Worm (Caenorhabditis elegans) whole organism, L4 larva: Measurements from ENCODE around the gene F58F9.9.

Experiments
- F26F4.8 ChIP-seq: fragments of 200-800 bp; sonication (Bioruptor generic); conservative IDR thresholded peaks from 2 replicates; pipeline ENCODE4 v1.3.6; 2022; ENCODE audit warnings: missing genetic modification characterization, missing compliant biosample characterization
- aly-2 ChIP-seq: sonication (generic microtip); optimal IDR thresholded peaks from 2 replicates; lab custom pipeline; 2018; ENCODE audit warnings: missing biosample characterization, missing genetic modification characterization
- ceh-44 ChIP-seq: fragments of 200-800 bp; sonication (Bioruptor generic); IDR thresholded peaks from 2 replicates; pipeline ENCODE4 v1.3.6; 2022; ENCODE audit warnings: missing genetic modification reagents, missing genetic modification characterization, missing compliant biosample characterization
- lin-39 ChIP-seq: fragments of 150-350 bp; optimal IDR thresholded peaks from 2 replicates; lab custom pipeline; 2014; ENCODE audit warnings: missing biosample characterization, missing genetic modification reagents, missing genetic modification characterization
- nhr-6 ChIP-seq: fragments of 150-350 bp; optimal IDR thresholded peaks from 2 replicates; lab custom pipeline; 2014; ENCODE audit warnings: missing biosample characterization, missing genetic modification characterization
- unc-130 ChIP-seq: sonication (generic microtip); optimal IDR thresholded peaks from 2 replicates; lab custom pipeline; 2016; ENCODE audit warnings: missing genetic modification reagents, missing genetic modification characterization, missing compliant biosample characterization
- unc-62 ChIP-seq, 3 experiments: fragments of 150-350 bp in 1 of 3; sonication (generic microtip); optimal IDR thresholded peaks in 2 of 3; peaks in 1 of 3; 1 replicate in 1 of 3; 2 replicates in 2 of 3; lab custom pipeline; 2014 to 2017; ENCODE audit warnings: missing biosample characterization in 3 of 3, missing genetic modification characterization in 3 of 3, missing genetic modification reagents in 3 of 3, missing genotype in 1 of 3
- zip-11 ChIP-seq: fragments of 200-800 bp; sonication (Bioruptor generic); IDR thresholded peaks from 2 replicates; pipeline ENCODE4 v1.3.6; 2022; ENCODE audit warnings: missing genetic modification characterization, missing compliant biosample characterization
- ztf-11 ChIP-seq: fragments of 150-350 bp; optimal IDR thresholded peaks from 2 replicates; lab custom pipeline; 2014; ENCODE audit warnings: missing biosample characterization, missing genetic modification characterization

- TF ChIP-seq ztf-11, result no peak
- no peak for TF ChIP-seq lin-39
- no peak for TF ChIP-seq F26F4.8 (GFP tag; lab: Robert Waterston, UW)
- no peak for TF ChIP-seq unc-62 (GFP tag; optimal IDR thresholded peaks at IDR 0.05 in 1 of 2; lab: Kevin White, UChicago)
- TF ChIP-seq unc-62 (tag; optimal IDR thresholded peaks at IDR 0.05; lab: Kevin White, UChicago), result no peak
- TF ChIP-seq unc-130 (GFP tag; lab: Kevin White, UChicago), result no peak
- TF ChIP-seq nhr-6 (tag; lab: Kevin White, UChicago), result no peak
- no peak for TF ChIP-seq zip-11 (GFP tag; lab: Robert Waterston, UW)
- TF ChIP-seq aly-2, result no peak
- no peak for TF ChIP-seq ceh-44 (GFP tag; lab: Robert Waterston, UW)
These were observed 19.6 kb downstream of the F58F9.9 start, which contains the start of gene nlp-16 for ce11 chrIV:6259732-6260131.
